Fruit fly (Drosophila melanogaster) whole organism, embryonic: ENCODE results near the gene CG3704.

Source experiments
- Awh ChIP-seq: fragments of 200-800 bp; sonication (Bioruptor generic); IDR thresholded peaks from 2 replicates; pipeline ENCODE4, ENCODE4 v1.3.6; 2022; ENCODE audit warnings: missing biosample characterization, missing genetic modification characterization
- C15 ChIP-seq: fragments of 200-800 bp; sonication (Bioruptor generic); IDR thresholded peaks from 3 replicates; pipeline ENCODE4 v1.3.6; 2022; ENCODE audit warnings: missing biosample characterization, missing genetic modification characterization
- CG11696 ChIP-seq: fragments of 200-800 bp; sonication (Bioruptor generic); IDR thresholded peaks from 2 replicates; pipeline ENCODE4 v1.3.6; 2022; ENCODE audit warnings: missing biosample characterization, missing genetic modification characterization
- CG12104 ChIP-seq: fragments of 200-800 bp; sonication (Bioruptor generic); optimal IDR thresholded peaks from 3 replicates; lab custom pipeline; 2016; ENCODE audit warnings: missing biosample characterization, missing genetic modification characterization
- CG12155 ChIP-seq: fragments of 200-800 bp; sonication (Bioruptor generic); optimal IDR thresholded peaks from 3 replicates; lab custom pipeline; 2016; ENCODE audit warnings: missing biosample characterization, missing genetic modification characterization
- CG12659 ChIP-seq: fragments of 200-800 bp; sonication (Bioruptor generic); optimal IDR thresholded peaks from 3 replicates; lab custom pipeline; 2017; ENCODE audit warnings: mild to moderate bottlenecking, missing biosample characterization, missing genetic modification reagents, missing genetic modification characterization
- CG13894 ChIP-seq: fragments of 200-800 bp; sonication (Bioruptor generic); optimal IDR thresholded peaks from 3 replicates; lab custom pipeline; 2018; ENCODE audit warnings: missing biosample characterization, mild to moderate bottlenecking, missing genetic modification characterization, moderate library complexity
- CG14667 ChIP-seq: fragments of 200-800 bp; sonication (Bioruptor generic); IDR thresholded peaks from 2 replicates; pipeline ENCODE4 v1.3.6; 2022; ENCODE audit warnings: missing biosample characterization, missing genetic modification characterization
- CG1529 ChIP-seq: fragments of 200-800 bp; sonication (Bioruptor generic); optimal IDR thresholded peaks from 3 replicates; lab custom pipeline; 2018; ENCODE audit warnings: missing biosample characterization, missing genetic modification characterization
- CG16779 ChIP-seq: fragments of 200-800 bp; sonication (Bioruptor generic); IDR thresholded peaks from 2 replicates; pipeline ENCODE4 v1.3.6; 2022; ENCODE audit warnings: missing biosample characterization, missing genetic modification characterization
- CG16815 ChIP-seq: fragments of 200-800 bp; sonication (Bioruptor generic); optimal IDR thresholded peaks from 3 replicates; lab custom pipeline; 2017; ENCODE audit warnings: missing biosample characterization, mild to moderate bottlenecking, missing genetic modification characterization
- CG17361 ChIP-seq: fragments of 200-800 bp; sonication (Bioruptor generic); IDR thresholded peaks from 3 replicates; pipeline ENCODE4 v1.3.6; 2022; ENCODE audit warnings: missing biosample characterization, missing genetic modification characterization
- CG17568 ChIP-seq: fragments of 200-800 bp; sonication (Bioruptor generic); optimal IDR thresholded peaks from 2 replicates; lab custom pipeline; 2018; ENCODE audit warnings: missing biosample characterization, mild to moderate bottlenecking, missing genetic modification characterization, moderate library complexity
- CG17802 ChIP-seq: fragments of 200-800 bp; sonication (Bioruptor generic); optimal IDR thresholded peaks from 2 replicates; lab custom pipeline; 2018; ENCODE audit warnings: missing biosample characterization, mild to moderate bottlenecking, missing genetic modification characterization, moderate library complexity
- CG4730 ChIP-seq: fragments of 200-800 bp; sonication (Bioruptor generic); IDR thresholded peaks from 2 replicates; pipeline ENCODE4 v1.3.6; 2022; ENCODE audit warnings: missing biosample characterization, missing genetic modification characterization
- CG6175 ChIP-seq: fragments of 200-800 bp; sonication (Bioruptor generic); IDR thresholded peaks from 3 replicates; pipeline ENCODE4 v1.3.6; 2022; ENCODE audit warnings: missing biosample characterization, missing genetic modification characterization
- CG6254 ChIP-seq: fragments of 200-800 bp; sonication (Bioruptor generic); optimal IDR thresholded peaks from 3 replicates; lab custom pipeline; 2017; ENCODE audit warnings: mild to moderate bottlenecking, missing biosample characterization, missing genetic modification reagents, missing genetic modification characterization
- CG6791 ChIP-seq: fragments of 200-800 bp; sonication (Bioruptor generic); IDR thresholded peaks from 3 replicates; pipeline ENCODE4 v1.3.6; 2022; ENCODE audit warnings: missing biosample characterization, missing genetic modification characterization; ENCODE audit not compliant: partially characterized antibody
- CG8089 ChIP-seq: fragments of 200-800 bp; sonication (Bioruptor generic); optimal IDR thresholded peaks from 3 replicates; lab custom pipeline; 2016; ENCODE audit warnings: missing biosample characterization, missing genetic modification characterization
- CG8281 ChIP-seq: fragments of 200-800 bp; sonication (Bioruptor generic); optimal IDR thresholded peaks from 2 replicates; lab custom pipeline; 2018; ENCODE audit warnings: missing biosample characterization, mild to moderate bottlenecking, missing genetic modification characterization, moderate library complexity
- CG8359 ChIP-seq: fragments of 200-800 bp; sonication (Bioruptor generic); optimal IDR thresholded peaks from 2 replicates; lab custom pipeline; 2017; ENCODE audit warnings: missing biosample characterization, mild to moderate bottlenecking, missing genetic modification characterization, borderline replicate concordance
- CHES-1-like ChIP-seq: fragments of 200-800 bp; sonication (Bioruptor generic); optimal IDR thresholded peaks from 2 replicates; lab custom pipeline; 2016; ENCODE audit warnings: missing biosample characterization, missing genetic modification characterization
- GATAe ChIP-seq: fragments of 200-800 bp; sonication (Bioruptor generic); conservative IDR thresholded peaks from 2 replicates; pipeline ENCODE4 v1.3.6; 2022; ENCODE audit warnings: missing biosample characterization, missing genetic modification characterization
- H15 ChIP-seq: fragments of 200-800 bp; sonication (Bioruptor generic); IDR thresholded peaks from 3 replicates; pipeline ENCODE4 v1.3.6; 2022; ENCODE audit warnings: missing biosample characterization, missing genetic modification characterization
- MBD-R2 ChIP-seq: fragments of 200-800 bp; sonication (Bioruptor generic); IDR thresholded peaks from 2 replicates; pipeline ENCODE4 v1.3.6; 2022; ENCODE audit warnings: missing biosample characterization, missing genetic modification characterization
- MESR4 ChIP-seq: fragments of 200-800 bp; sonication (Bioruptor generic); optimal IDR thresholded peaks from 2 replicates; lab custom pipeline; 2018; ENCODE audit warnings: missing biosample characterization, mild to moderate bottlenecking, missing genetic modification characterization, moderate library complexity
- Max ChIP-seq: fragments of 200-800 bp; sonication (Bioruptor generic); optimal IDR thresholded peaks from 2 replicates; lab custom pipeline; 2016; ENCODE audit warnings: missing biosample characterization, mild to moderate bottlenecking, missing genetic modification characterization
- Neu2 ChIP-seq: fragments of 200-800 bp; sonication (Bioruptor generic); optimal IDR thresholded peaks from 3 replicates; lab custom pipeline; 2016; ENCODE audit warnings: missing biosample characterization, missing genetic modification characterization, borderline replicate concordance
- NfI ChIP-seq: fragments of 200-800 bp; sonication (Bioruptor generic); optimal IDR thresholded peaks from 3 replicates; lab custom pipeline; 2018; ENCODE audit warnings: missing biosample characterization, mild to moderate bottlenecking, missing genetic modification characterization, moderate library complexity
- Poxn ChIP-seq: fragments of 200-800 bp; sonication (Bioruptor generic); IDR thresholded peaks from 2 replicates; pipeline ENCODE4 v1.3.6; 2022; ENCODE audit warnings: missing biosample characterization, missing genetic modification characterization
- Scr ChIP-seq: fragments of 200-800 bp; sonication (Bioruptor generic); IDR thresholded peaks from 2 replicates; pipeline ENCODE4 v1.3.6; 2022; ENCODE audit warnings: missing biosample characterization, missing genetic modification characterization; ENCODE audit not compliant: partially characterized antibody
- Side ChIP-seq: fragments of 200-800 bp; sonication (Bioruptor generic); optimal IDR thresholded peaks from 2 replicates; lab custom pipeline; 2016; ENCODE audit warnings: missing biosample characterization, missing genetic modification characterization
- Xbp1 ChIP-seq: fragments of 200-800 bp; sonication (Bioruptor generic); optimal IDR thresholded peaks from 3 replicates; lab custom pipeline; 2016; ENCODE audit warnings: missing biosample characterization, mild to moderate bottlenecking, missing genetic modification characterization
- Xrp1 ChIP-seq: fragments of 200-800 bp; sonication (Bioruptor generic); IDR thresholded peaks from 2 replicates; pipeline ENCODE4 v1.3.6; 2022; ENCODE audit warnings: missing biosample characterization, missing genetic modification characterization
- br ChIP-seq: fragments of >200 bp; optimal IDR thresholded peaks from 2 replicates; lab custom pipeline; 2017
- crc ChIP-seq: fragments of 200-800 bp; sonication (Bioruptor generic); optimal IDR thresholded peaks from 2 replicates; lab custom pipeline; 2016; ENCODE audit warnings: missing biosample characterization, missing genetic modification characterization
- dysf ChIP-seq: fragments of 200-800 bp; sonication (Bioruptor generic); IDR thresholded peaks from 3 replicates; pipeline ENCODE4 v1.3.6; 2022; ENCODE audit warnings: missing biosample characterization, missing genetic modification characterization
- fd102C ChIP-seq: fragments of 200-800 bp; sonication (Bioruptor generic); optimal IDR thresholded peaks from 2 replicates; lab custom pipeline; 2018; ENCODE audit warnings: missing biosample characterization, mild to moderate bottlenecking, missing genetic modification characterization, moderate library complexity
- gfzf ChIP-seq: fragments of 200-800 bp; sonication (Bioruptor generic); optimal IDR thresholded peaks from 2 replicates; lab custom pipeline; 2016; ENCODE audit warnings: missing biosample characterization, mild to moderate bottlenecking, missing genetic modification characterization, moderate library complexity
- ham ChIP-seq: fragments of 200-800 bp; sonication (Bioruptor generic); IDR thresholded peaks from 2 replicates; pipeline ENCODE4 v1.3.6; 2022; ENCODE audit warnings: missing biosample characterization, missing genetic modification characterization
- jing ChIP-seq: fragments of 200-800 bp; sonication (Bioruptor generic); optimal IDR thresholded peaks from 2 replicates; lab custom pipeline; 2018; ENCODE audit warnings: missing biosample characterization, mild to moderate bottlenecking, missing genetic modification characterization
- lilli ChIP-seq: fragments of 200-800 bp; sonication (Bioruptor generic); optimal IDR thresholded peaks from 3 replicates; lab custom pipeline; 2016; ENCODE audit warnings: missing biosample characterization, missing genetic modification characterization
- maf-S ChIP-seq: fragments of 200-800 bp; sonication (Bioruptor generic); optimal IDR thresholded peaks from 2 replicates; lab custom pipeline; 2016; ENCODE audit warnings: missing biosample characterization, missing genetic modification characterization
- pb ChIP-seq: fragments of 200-800 bp; sonication (Bioruptor generic); optimal IDR thresholded peaks from 3 replicates; lab custom pipeline; 2016; ENCODE audit warnings: missing biosample characterization, missing genetic modification characterization
- pho ChIP-seq: fragments of 200-800 bp; sonication (Bioruptor generic); optimal IDR thresholded peaks from 2 replicates; lab custom pipeline; 2016; ENCODE audit warnings: missing biosample characterization, missing genetic modification characterization
- row ChIP-seq: fragments of 200-800 bp; sonication (Bioruptor generic); IDR thresholded peaks from 3 replicates; pipeline ENCODE4 v1.3.6; 2022; ENCODE audit warnings: missing biosample characterization, missing genetic modification characterization
- sim ChIP-seq: fragments of 200-800 bp; sonication (Bioruptor generic); IDR thresholded peaks from 2 replicates; pipeline ENCODE4 v1.3.6; 2022; ENCODE audit warnings: missing biosample characterization, missing genetic modification characterization
- slbo ChIP-seq: fragments of 200-800 bp; sonication (Bioruptor generic); IDR thresholded peaks from 2 replicates; pipeline ENCODE4 v1.3.6; 2022; ENCODE audit warnings: missing biosample characterization, missing genetic modification characterization
- sr ChIP-seq: fragments of 200-800 bp; sonication (Bioruptor generic); IDR thresholded peaks from 3 replicates; pipeline ENCODE4 v1.3.6; 2022; ENCODE audit warnings: missing biosample characterization, missing genetic modification characterization
- tio ChIP-seq: fragments of 200-800 bp; sonication (Bioruptor generic); optimal IDR thresholded peaks from 2 replicates; lab custom pipeline; 2017; ENCODE audit warnings: missing biosample characterization, missing genetic modification characterization, inconsistent platforms

CG3704 gene

dm6 chrX:900725-901345, 39.8 kb downstream of the CG3704 start (continued):
- TF ChIP-seq CG8359 (GFP tag; lab: Kevin White, UChicago) (no peak), slbo (GFP tag; lab: Robert Waterston, UW) (peak; percentile 84), CG17802 (peak; percentile 30), CG16779 (GFP tag; lab: Robert Waterston, UW) (no peak), CG16815 (peak; percentile 60), lilli (GFP tag; lab: Kevin White, UChicago) (peak; percentile 84), Max (GFP tag; lab: Kevin White, UChicago) (peak; percentile 53), sim (GFP tag; lab: Robert Waterston, UW) (0 out of 2 replicates have a peak, but pooled peaks have one; percentile 34), CG12659 (peak; percentile 71), maf-S (GFP tag; lab: Kevin White, UChicago) (peak; percentile 67), pho (peak; percentile 60), br (lab: Kevin White, UChicago) (no peak), CG8089 (peak; percentile 68), GATAe (no peak; the same call in 1 of the 2 replicates), MBD-R2 (GFP tag; lab: Robert Waterston, UW) (peak; percentile 43; the same call in 1 of the 2 replicates), ham (GFP tag; lab: Robert Waterston, UW) (no peak), Side (GFP tag; lab: Kevin White, UChicago) (peak; percentile 86), C15 (GFP tag; lab: Robert Waterston, UW) (no peak), CG12155 (GFP tag; lab: Kevin White, UChicago) (peak; percentile 67), jing (peak; percentile 57), CG17568 (GFP tag; lab: Kevin White, UChicago) (peak; percentile 53), MESR4 (GFP tag; lab: Kevin White, UChicago) (peak; percentile 10), Xrp1 (GFP tag; lab: Robert Waterston, UW) (peak; percentile 84), CG17361 (GFP tag; lab: Robert Waterston, UW) (peak; percentile 80), NfI (GFP tag; lab: Kevin White, UChicago) (peak; percentile 80), CG6254 (peak; percentile 31), row (GFP tag; lab: Robert Waterston, UW) (peak; percentile 95), CHES-1-like (GFP tag; lab: Kevin White, UChicago) (peak; percentile 64), CG8281 (peak; percentile 52), tio (GFP tag; lab: Kevin White, UChicago) (peak; percentile 38), fd102C (GFP tag; lab: Kevin White, UChicago) (peak; percentile 17), Neu2 (GFP tag; lab: Kevin White, UChicago) (no peak), dysf (GFP tag; lab: Robert Waterston, UW) (peak; percentile 89), Xbp1 (peak; percentile 86), CG1529 (GFP tag; lab: Kevin White, UChicago) (peak; percentile 50), pb (peak; percentile 69), CG4730 (GFP tag; lab: Robert Waterston, UW) (peak; percentile 54; the same call in 1 of the 2 replicates), Poxn (GFP tag; lab: Robert Waterston, UW) (0 out of 2 replicates have a peak, but pooled peaks have one; percentile 23), sr (GFP tag; lab: Robert Waterston, UW) (peak; percentile 7; the same call in 1 of the 3 replicates), Awh (GFP tag; lab: Robert Waterston, UW) (peak; percentile 57), CG13894 (tag; lab: Kevin White, UChicago) (peak; percentile 73), CG6175 (peak; percentile 29; the same call in 1 of the 3 replicates), CG14667 (GFP tag; lab: Robert Waterston, UW) (peak; percentile 37; the same call in 1 of the 2 replicates), Scr (GFP tag; lab: Robert Waterston, UW) (no peak), CG12104 (no peak), gfzf (GFP tag; lab: Kevin White, UChicago) (no peak), crc (GFP tag; lab: Kevin White, UChicago) (peak; percentile 54), CG11696 (GFP tag; lab: Robert Waterston, UW) (peak; percentile 64), CG6791 (no peak), H15 (GFP tag; lab: Robert Waterston, UW) (peak; percentile 67; the same call in 2 of the 3 replicates)
